Worm (Caenorhabditis elegans): ENCODE data around the gene frpr-9.

frpr-9 gene

DNA sequence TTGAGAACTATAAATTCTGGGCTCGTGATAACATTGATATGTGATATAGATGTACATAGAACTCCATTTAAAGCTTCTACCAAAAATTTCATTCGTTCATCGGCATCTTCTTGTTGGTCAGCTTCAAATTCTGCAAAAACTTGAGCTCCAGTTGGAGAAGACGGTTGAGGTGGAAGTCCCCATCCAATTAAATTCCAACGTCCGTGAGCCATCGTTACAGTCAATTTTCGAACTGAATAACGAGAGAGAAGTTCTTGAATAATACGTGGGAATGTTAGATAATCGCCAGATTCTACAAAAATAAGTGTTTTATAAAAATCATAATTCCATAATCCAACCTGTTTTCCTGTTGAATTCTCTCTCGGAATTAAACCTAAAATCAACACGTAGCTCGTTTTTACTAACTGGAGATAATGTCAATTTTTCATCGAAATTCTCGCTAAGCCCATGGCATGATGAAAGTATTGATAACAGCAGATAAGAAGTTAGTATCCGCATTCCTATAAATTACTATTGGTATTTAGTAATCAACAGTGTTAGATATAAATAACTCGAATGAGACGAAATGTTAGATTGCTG is 33.5 kb upstream of the frpr-9 start, which contains the start of gene pigt-1:
TSS of gene pigt-1 (minus strand) at position 500 of the 579 bp plus-strand sequence.
- TF ChIP-seq nhr-12 (tag; optimal IDR thresholded peaks at IDR 0.05) (no peak), sptf-1 (tag; optimal IDR thresholded peaks at IDR 0.05) (no peak), nhr-28 (tag; optimal IDR thresholded peaks at IDR 0.05) (no peak), ztf-4 (tag; optimal IDR thresholded peaks at IDR 0.05) (peak; percentile 33), snu-23 (GFP tag; optimal IDR thresholded peaks at IDR 0.05) (peak; percentile 14), C04F5.9 (tag; optimal IDR thresholded peaks at IDR 0.05) (no peak), ceh-88 (GFP tag; IDR thresholded peaks at IDR 0.05) (no peak), vab-15 (tag; optimal IDR thresholded peaks at IDR 0.05) (no peak), lir-3 (tag; optimal IDR thresholded peaks at IDR 0.05; ENCODE audit: poor library complexity) (no peak), unc-98 (GFP tag; IDR thresholded peaks at IDR 0.05) (no peak), snpc-4 (tag; optimal IDR thresholded peaks at IDR 0.05) (no peak), aha-1 (tag; optimal IDR thresholded peaks at IDR 0.05) (no peak), nhr-47 (tag; optimal IDR thresholded peaks at IDR 0.05) (peak; percentile 35), fkh-8 (tag; optimal IDR thresholded peaks at IDR 0.05) (no peak), aly-2 (tag; optimal IDR thresholded peaks at IDR 0.05) (peak; percentile 44), nhr-85 (tag) (peak; percentile 58), tbx-2 (tag; optimal IDR thresholded peaks at IDR 0.05) (peak; percentile 20), F16B12.6 (tag; optimal IDR thresholded peaks at IDR 0.05) (no peak), lsy-2 (tag; optimal IDR thresholded peaks at IDR 0.05) (peak in 1 of 2 experiments; percentile 22), egl-27 (tag; optimal IDR thresholded peaks at IDR 0.05) (no peak), ceh-90 (tag; optimal IDR thresholded peaks at IDR 0.05) (no peak), nhr-90 (tag; optimal IDR thresholded peaks at IDR 0.05; ENCODE audit: poor library complexity) (peak; percentile 50), C16A3.4 (tag; optimal IDR thresholded peaks at IDR 0.05) (no peak), efl-3 (GFP tag; optimal IDR thresholded peaks at IDR 0.05) (no peak), blmp-1 (tag; optimal IDR thresholded peaks at IDR 0.05) (no peak), C34B4.2 (tag; optimal IDR thresholded peaks at IDR 0.05) (no peak), grh-1 (GFP tag; IDR thresholded peaks at IDR 0.05) (no peak), efl-1 (optimal IDR thresholded peaks at IDR 0.05) (no peak), efl-1 (GFP tag; optimal IDR thresholded peaks at IDR 0.05 in 1 of 2) (peak in 1 of 2 experiments; percentile 89), elt-2 (tag; optimal IDR thresholded peaks at IDR 0.05) (peak; percentile 15), hlh-4 (tag; optimal IDR thresholded peaks at IDR 0.05) (no peak), nhr-71 (tag; optimal IDR thresholded peaks at IDR 0.05) (peak; percentile 44), ceh-63 (GFP tag; optimal IDR thresholded peaks at IDR 0.05) (no peak), sup-37 (GFP tag; optimal IDR thresholded peaks at IDR 0.05) (no peak), nhr-77 (tag; optimal IDR thresholded peaks at IDR 0.05) (no peak), nhr-20 (tag; optimal IDR thresholded peaks at IDR 0.05) (peak; percentile 15), Y116A8C.19 (tag; optimal IDR thresholded peaks at IDR 0.05; ENCODE audit: borderline replicate concordance) (no peak), elt-3 (tag; optimal IDR thresholded peaks at IDR 0.05) (no peak), nhr-237 (tag; optimal IDR thresholded peaks at IDR 0.05) (no peak)

DNA sequence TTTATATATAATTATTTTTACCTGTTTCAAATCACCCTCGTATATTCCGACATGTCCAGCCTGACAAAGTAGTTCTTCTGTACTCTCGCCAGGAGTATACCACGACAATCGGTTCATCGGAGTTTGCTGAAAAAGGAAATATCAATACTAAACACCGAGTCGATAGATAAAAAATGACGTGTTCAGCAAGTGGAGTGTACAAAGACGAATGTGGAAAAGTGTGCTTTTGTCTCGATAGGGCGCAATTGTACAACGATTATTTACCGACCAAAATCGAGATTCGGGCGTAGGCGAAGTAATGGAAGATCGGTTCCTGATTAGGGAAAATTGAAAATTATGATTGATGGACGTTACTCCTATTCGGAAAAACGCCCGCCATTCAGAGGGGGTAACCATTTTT is 31.3 kb upstream of the frpr-9 start, which contains the start of gene vps-36:
TSS of gene vps-36 (minus strand) at position 126 of the 400 bp plus-strand sequence.
- TF ChIP-seq irx-1 (tag; optimal IDR thresholded peaks at IDR 0.05) = no peak
- TF ChIP-seq mab-9 (GFP tag; IDR thresholded peaks at IDR 0.05) = no peak
- peak; percentile 40 for TF ChIP-seq blmp-1 (tag; optimal IDR thresholded peaks at IDR 0.05)
- TF ChIP-seq lin-14 (GFP tag; optimal IDR thresholded peaks at IDR 0.05) = peak; percentile 8
- TF ChIP-seq ama-1 (optimal IDR thresholded peaks at IDR 0.05) = no peak
- TF ChIP-seq nhr-237 (tag; optimal IDR thresholded peaks at IDR 0.05) = no peak
- no peak for TF ChIP-seq fkh-10 (GFP tag; optimal IDR thresholded peaks at IDR 0.05)
- TF ChIP-seq swsn-7 (tag; optimal IDR thresholded peaks at IDR 0.05) = no peak
- TF ChIP-seq ceh-90 (tag; optimal IDR thresholded peaks at IDR 0.05) = no peak
- no peak for TF ChIP-seq elt-3 (tag; optimal IDR thresholded peaks at IDR 0.05)
- no peak for TF ChIP-seq C34B4.2 (tag; optimal IDR thresholded peaks at IDR 0.05)
- no peak for TF ChIP-seq zip-4 (GFP tag; optimal IDR thresholded peaks at IDR 0.05)
- TF ChIP-seq elt-2 (tag; optimal IDR thresholded peaks at IDR 0.05) = peak; percentile 27
- TF ChIP-seq F16B12.6 (tag; optimal IDR thresholded peaks at IDR 0.05) = no peak
- TF ChIP-seq nhr-20 (tag; optimal IDR thresholded peaks at IDR 0.05) = no peak
- no peak for TF ChIP-seq unc-86 (tag; optimal IDR thresholded peaks at IDR 0.05)
- no peak for TF ChIP-seq sptf-1 (tag; optimal IDR thresholded peaks at IDR 0.05)
- TF ChIP-seq fkh-4 (tag; optimal IDR thresholded peaks at IDR 0.05; ENCODE audit: borderline replicate concordance) = no peak
- TF ChIP-seq fkh-8 (tag; optimal IDR thresholded peaks at IDR 0.05) = no peak
- TF ChIP-seq nhr-85 (tag) = peak; percentile 69
- TF ChIP-seq unc-98 (GFP tag; IDR thresholded peaks at IDR 0.05) = no peak
- peak in 1 of 2 experiments; percentile 21 for TF ChIP-seq lin-35 (GFP tag; optimal IDR thresholded peaks at IDR 0.05)

All from whole organism, L1 larva.